Fruit fly (Drosophila melanogaster) whole organism, embryonic: ENCODE results near the gene DZIP1.

ENCODE experiments used
- Bdp1 ChIP-seq: fragments of 200-800 bp; sonication (Bioruptor generic); optimal IDR thresholded peaks from 3 replicates; lab custom pipeline; 2016; ENCODE audit warnings: missing biosample characterization, missing genetic modification characterization
- CG10462 ChIP-seq: fragments of 200-800 bp; sonication (Bioruptor generic); optimal IDR thresholded peaks from 2 replicates; lab custom pipeline; 2016; ENCODE audit warnings: missing biosample characterization, missing genetic modification characterization
- CG10979 ChIP-seq: fragments of 200-800 bp; sonication (Bioruptor generic); optimal IDR thresholded peaks from 2 replicates; lab custom pipeline; 2018; ENCODE audit warnings: missing biosample characterization, mild to moderate bottlenecking, missing genetic modification characterization, moderate library complexity
- CG11456 ChIP-seq: fragments of 200-800 bp; sonication (Bioruptor generic); IDR thresholded peaks from 3 replicates; pipeline ENCODE4 v1.3.6; 2022; ENCODE audit warnings: missing biosample characterization, missing genetic modification characterization
- CG12236 ChIP-seq: fragments of 200-800 bp; sonication (Bioruptor generic); optimal IDR thresholded peaks from 2 replicates; lab custom pipeline; 2016; ENCODE audit warnings: missing biosample characterization, missing genetic modification characterization
- CG12659 ChIP-seq: fragments of 200-800 bp; sonication (Bioruptor generic); optimal IDR thresholded peaks from 3 replicates; lab custom pipeline; 2017; ENCODE audit warnings: mild to moderate bottlenecking, missing biosample characterization, missing genetic modification reagents, missing genetic modification characterization
- CG12942 ChIP-seq: fragments of 200-800 bp; sonication (Bioruptor generic); optimal IDR thresholded peaks from 3 replicates; lab custom pipeline; 2016; ENCODE audit warnings: missing biosample characterization, missing genetic modification characterization
- CG13287 ChIP-seq: fragments of 200-800 bp; sonication (Bioruptor generic); IDR thresholded peaks from 2 replicates; pipeline ENCODE4 v1.3.6; 2022; ENCODE audit warnings: missing biosample characterization, missing genetic modification characterization; ENCODE audit not compliant: partially characterized antibody
- CG13296 ChIP-seq: fragments of 200-800 bp; sonication (Bioruptor generic); optimal IDR thresholded peaks from 3 replicates; lab custom pipeline; 2018; ENCODE audit warnings: missing biosample characterization, mild to moderate bottlenecking, missing genetic modification characterization
- CG2120 ChIP-seq: fragments of 200-800 bp; sonication (Bioruptor generic); optimal IDR thresholded peaks from 3 replicates; lab custom pipeline; 2016; ENCODE audit warnings: missing biosample characterization, missing genetic modification characterization
- CG31441 ChIP-seq: fragments of 200-800 bp; sonication (Bioruptor generic); IDR thresholded peaks from 2 replicates; pipeline ENCODE4 v1.3.6; 2022; ENCODE audit warnings: missing biosample characterization, missing genetic modification characterization
- CG3726 ChIP-seq: fragments of 200-800 bp; sonication (Bioruptor generic); IDR thresholded peaks from 3 replicates; pipeline ENCODE4, ENCODE4 v1.3.6; 2022; ENCODE audit warnings: missing biosample characterization, missing genetic modification characterization
- CG6272 ChIP-seq: fragments of 200-800 bp; sonication (Bioruptor generic); IDR thresholded peaks from 2 replicates; pipeline ENCODE4 v1.3.6; 2022; ENCODE audit warnings: missing biosample characterization, missing genetic modification characterization
- CG7928 ChIP-seq: fragments of 200-800 bp; sonication (Bioruptor generic); optimal IDR thresholded peaks from 2 replicates; lab custom pipeline; 2017; ENCODE audit warnings: missing biosample characterization, mild to moderate bottlenecking, missing genetic modification characterization
- CkIIα-i1 ChIP-seq: fragments of 200-800 bp; sonication (Bioruptor generic); IDR thresholded peaks from 2 replicates; pipeline ENCODE4 v1.3.6; 2022; ENCODE audit warnings: missing biosample characterization, missing genetic modification characterization
- Drgx ChIP-seq: fragments of 200-800 bp; sonication (Bioruptor generic); IDR thresholded peaks from 2 replicates; pipeline ENCODE4 v1.3.6; 2022; ENCODE audit warnings: missing biosample characterization, missing genetic modification characterization
- Eip74EF ChIP-seq, 2 experiments: fragments of 200-800 bp in 1 of 2; fragments of >200 bp in 1 of 2; sonication (Bioruptor generic) in 1 of 2; optimal IDR thresholded peaks; 2 replicates each; lab custom pipeline; 2017 to 2019; ENCODE audit warnings: missing biosample characterization in 2 of 2, missing genetic modification characterization in 2 of 2, mild to moderate bottlenecking in 1 of 2, moderate library complexity in 1 of 2
- Fer2 ChIP-seq: fragments of 200-800 bp; sonication (Bioruptor generic); optimal IDR thresholded peaks from 2 replicates; lab custom pipeline; 2018; ENCODE audit warnings: missing biosample characterization, mild to moderate bottlenecking, missing genetic modification characterization, moderate library complexity
- HLH4C ChIP-seq: fragments of 200-800 bp; sonication (Bioruptor generic); IDR thresholded peaks from 3 replicates; pipeline ENCODE4 v1.3.6; 2022; ENCODE audit warnings: missing biosample characterization, missing genetic modification characterization; ENCODE audit not compliant: partially characterized antibody
- HLH54F ChIP-seq: fragments of 200-800 bp; sonication (Bioruptor generic); optimal IDR thresholded peaks from 3 replicates; lab custom pipeline; 2016; ENCODE audit warnings: missing biosample characterization, missing genetic modification characterization
- Kr ChIP-seq: fragments of 200-800 bp; sonication (Bioruptor generic); optimal IDR thresholded peaks from 2 replicates; lab custom pipeline; 2017; ENCODE audit warnings: missing biosample characterization, mild to moderate bottlenecking, missing genetic modification characterization
- Mrtf ChIP-seq: fragments of 200-800 bp; sonication (Bioruptor generic); IDR thresholded peaks from 3 replicates; pipeline ENCODE4 v1.3.6; 2022; ENCODE audit warnings: missing biosample characterization, missing genetic modification characterization
- Poxn ChIP-seq: fragments of 200-800 bp; sonication (Bioruptor generic); IDR thresholded peaks from 2 replicates; pipeline ENCODE4 v1.3.6; 2022; ENCODE audit warnings: missing biosample characterization, missing genetic modification characterization
- Rfx ChIP-seq: fragments of 200-800 bp; sonication (Bioruptor generic); IDR thresholded peaks from 2 replicates; pipeline ENCODE4 v1.3.6; 2022; ENCODE audit warnings: missing biosample characterization, missing genetic modification characterization
- Usf ChIP-seq: fragments of 200-800 bp; sonication (Bioruptor generic); optimal IDR thresholded peaks from 2 replicates; lab custom pipeline; 2017; ENCODE audit warnings: missing genotype, missing biosample characterization, missing genetic modification characterization
- ara ChIP-seq: fragments of 200-800 bp; sonication (Bioruptor generic); IDR thresholded peaks from 2 replicates; pipeline ENCODE4 v1.3.6; 2022; ENCODE audit warnings: missing biosample characterization, missing genetic modification characterization
- bab2 ChIP-seq: fragments of 200-800 bp; sonication (Bioruptor generic); optimal IDR thresholded peaks from 2 replicates; lab custom pipeline; 2016; ENCODE audit warnings: missing biosample characterization, missing genetic modification characterization
- bsh ChIP-seq, 2 experiments: fragments of 200-800 bp; sonication (Bioruptor generic); optimal IDR thresholded peaks; 2 replicates each; lab custom pipeline; 2017 to 2018; ENCODE audit warnings: mild to moderate bottlenecking in 2 of 2, missing biosample characterization in 2 of 2, missing genetic modification characterization in 2 of 2, moderate library complexity in 1 of 2
- caup ChIP-seq: fragments of 200-800 bp; sonication (Bioruptor generic); optimal IDR thresholded peaks from 3 replicates; lab custom pipeline; 2017; ENCODE audit warnings: missing biosample characterization, mild to moderate bottlenecking, missing genetic modification characterization, moderate library complexity; ENCODE audit not compliant: severe bottlenecking
- chinmo ChIP-seq: fragments of 200-800 bp; sonication (Bioruptor generic); IDR thresholded peaks from 4 replicates; pipeline ENCODE4 v1.3.6; 2022; ENCODE audit warnings: missing biosample characterization, missing genetic modification characterization; ENCODE audit not compliant: partially characterized antibody
- chn ChIP-seq: fragments of 200-800 bp; sonication (Bioruptor generic); optimal IDR thresholded peaks from 2 replicates; lab custom pipeline; 2016; ENCODE audit warnings: missing biosample characterization, missing genetic modification characterization
- croc ChIP-seq: fragments of 200-800 bp; sonication (Bioruptor generic); conservative IDR thresholded peaks from 3 replicates; pipeline ENCODE4 v1.3.6; 2022; ENCODE audit warnings: missing biosample characterization, missing genetic modification characterization
- da ChIP-seq: fragments of 200-800 bp; sonication (Bioruptor generic); optimal IDR thresholded peaks from 2 replicates; lab custom pipeline; 2016; ENCODE audit warnings: missing biosample characterization, missing genetic modification characterization
- danr ChIP-seq: fragments of 200-800 bp; sonication (Bioruptor generic); IDR thresholded peaks from 2 replicates; pipeline ENCODE4 v1.3.6; 2022; ENCODE audit warnings: missing biosample characterization, missing genetic modification characterization
- fd3F ChIP-seq: fragments of 200-800 bp; sonication (Bioruptor generic); optimal IDR thresholded peaks from 2 replicates; lab custom pipeline; 2018; ENCODE audit warnings: missing biosample characterization, mild to moderate bottlenecking, missing genetic modification characterization, moderate library complexity
- gcm2 ChIP-seq: fragments of 200-800 bp; sonication (Bioruptor generic); optimal IDR thresholded peaks from 2 replicates; lab custom pipeline; 2016; ENCODE audit warnings: missing biosample characterization, missing genetic modification characterization
- insv ChIP-seq, 2 experiments: fragments of 200-800 bp; sonication (Bioruptor generic); optimal IDR thresholded peaks; 3 replicates each; lab custom pipeline; 2016 to 2018; ENCODE audit warnings: missing biosample characterization in 2 of 2, missing genetic modification characterization in 2 of 2
- kay ChIP-seq: fragments of 200-800 bp; sonication (Bioruptor generic); optimal IDR thresholded peaks from 2 replicates; lab custom pipeline; 2016; ENCODE audit warnings: missing biosample characterization, missing genetic modification characterization
- knrl ChIP-seq: fragments of 200-800 bp; sonication (Bioruptor generic); IDR thresholded peaks from 3 replicates; pipeline ENCODE4 v1.3.6; 2022; ENCODE audit warnings: missing biosample characterization, missing genetic modification characterization; ENCODE audit not compliant: partially characterized antibody
- lmd ChIP-seq: fragments of 200-800 bp; sonication (Bioruptor generic); IDR thresholded peaks from 2 replicates; pipeline ENCODE4 v1.3.6; 2022; ENCODE audit warnings: missing biosample characterization, missing genetic modification characterization
- nom ChIP-seq: fragments of 200-800 bp; sonication (Bioruptor generic); optimal IDR thresholded peaks from 2 replicates; lab custom pipeline; 2017; ENCODE audit warnings: missing biosample characterization, missing genetic modification characterization, mild to moderate bottlenecking, moderate library complexity, missing genetic modification reagents
- p53 ChIP-seq: fragments of 200-800 bp; sonication (Bioruptor generic); optimal IDR thresholded peaks from 2 replicates; lab custom pipeline; 2016; ENCODE audit warnings: missing biosample characterization, missing genetic modification characterization
- pnt ChIP-seq: fragments of 200-800 bp; sonication (Bioruptor generic); optimal IDR thresholded peaks from 3 replicates; lab custom pipeline; 2016; ENCODE audit warnings: missing biosample characterization, missing genetic modification characterization
- repo ChIP-seq: fragments of 200-800 bp; sonication (Bioruptor generic); optimal IDR thresholded peaks from 2 replicates; lab custom pipeline; 2016; ENCODE audit warnings: missing biosample characterization, missing genetic modification characterization
- sima ChIP-seq: fragments of 200-800 bp; sonication (Bioruptor generic); optimal IDR thresholded peaks from 2 replicates; lab custom pipeline; 2016; ENCODE audit warnings: missing biosample characterization, missing genetic modification characterization
- stc ChIP-seq: fragments of 200-800 bp; sonication (Bioruptor generic); IDR thresholded peaks from 2 replicates; pipeline ENCODE4 v1.3.6; 2022; ENCODE audit warnings: missing biosample characterization, missing genetic modification characterization
- tup ChIP-seq: fragments of 200-800 bp; sonication (Bioruptor generic); optimal IDR thresholded peaks from 2 replicates; lab custom pipeline; 2016; ENCODE audit warnings: missing biosample characterization, mild to moderate bottlenecking, missing genetic modification characterization, moderate library complexity
- tx ChIP-seq: fragments of 200-800 bp; sonication (Bioruptor generic); optimal IDR thresholded peaks from 2 replicates; lab custom pipeline; 2016; ENCODE audit warnings: missing biosample characterization, missing genetic modification characterization
- vnd ChIP-seq: fragments of 200-800 bp; sonication (Bioruptor generic); IDR thresholded peaks from 3 replicates; pipeline ENCODE4 v1.3.6; 2022; ENCODE audit warnings: missing biosample characterization, missing genetic modification characterization; ENCODE audit not compliant: partially characterized antibody
- wdn ChIP-seq: fragments of 200-800 bp; sonication (Bioruptor generic); IDR thresholded peaks from 2 replicates; pipeline ENCODE4 v1.3.6; 2022; ENCODE audit warnings: missing biosample characterization, missing genetic modification characterization
- zfh2 ChIP-seq: fragments of 200-800 bp; sonication (Bioruptor generic); optimal IDR thresholded peaks from 2 replicates; lab custom pipeline; 2016; ENCODE audit warnings: missing biosample characterization, missing genetic modification characterization

DZIP1 gene

dm6 chr3R:24567427-24567771 lies 52.3 kb downstream of the DZIP1 start (continued):
- TF ChIP-seq zfh2 (GFP tag; lab: Kevin White, UChicago) (peak; percentile 91), p53 (GFP tag; lab: Kevin White, UChicago) (peak; percentile 79), ara (GFP tag; lab: Robert Waterston, UW) (peak; percentile 84), tx (GFP tag; lab: Kevin White, UChicago) (peak; percentile 87), repo (GFP tag; lab: Kevin White, UChicago) (peak; percentile 76), Rfx (peak; percentile 93), Usf (GFP tag; lab: Kevin White, UChicago) (peak; percentile 50), pnt (peak; percentile 91), CG10462 (GFP tag; lab: Kevin White, UChicago) (peak; percentile 63), Mrtf (GFP tag; lab: Robert Waterston, UW) (peak; percentile 85; the same call in 2 of the 3 replicates), kay (GFP tag; lab: Kevin White, UChicago) (peak; percentile 67), gcm2 (GFP tag; lab: Kevin White, UChicago) (peak; percentile 83), Kr (no peak), bsh (GFP tag; optimal IDR thresholded peaks at IDR 0.05; lab: Kevin White, UChicago) (peak; percentile 6 to 89), CG31441 (GFP tag; lab: Robert Waterston, UW) (peak; percentile 88), HLH54F (GFP tag; lab: Kevin White, UChicago) (peak; percentile 85), chinmo (peak; percentile 67; the same call in 1 of the 4 replicates), CG13296 (GFP tag; lab: Kevin White, UChicago) (peak; percentile 78), danr (GFP tag; lab: Robert Waterston, UW) (peak; percentile 72; the same call in 1 of the 2 replicates), CG7928 (GFP tag; lab: Kevin White, UChicago) (peak; percentile 65), CG2120 (peak; percentile 92), Poxn (GFP tag; lab: Robert Waterston, UW) (no peak; the same call in none of the 2 replicates), CG12659 (peak; percentile 83), CG11456 (peak; percentile 90), CG12236 (peak; percentile 78), CG6272 (GFP tag; lab: Robert Waterston, UW) (no peak; the same call in 1 of the 2 replicates), bab2 (peak; percentile 93), fd3F (GFP tag; lab: Kevin White, UChicago) (peak; percentile 75), lmd (GFP tag; lab: Robert Waterston, UW) (peak; percentile 90), nom (no peak), Bdp1 (GFP tag; lab: Kevin White, UChicago) (peak; percentile 70), HLH4C (GFP tag; lab: Robert Waterston, UW) (no peak), CG10979 (tag; lab: Kevin White, UChicago) (peak; percentile 76), wdn (GFP tag; lab: Robert Waterston, UW) (peak; percentile 78), croc (GFP tag; lab: Robert Waterston, UW) (peak; percentile 62), caup (GFP tag; lab: Kevin White, UChicago) (peak; percentile 87), Drgx (GFP tag; lab: Robert Waterston, UW) (peak; percentile 85), CG12942 (GFP tag; lab: Kevin White, UChicago) (peak; percentile 81), da (GFP tag; lab: Kevin White, UChicago) (peak; percentile 68), CkIIα-i1 (GFP tag; lab: Robert Waterston, UW) (peak; percentile 57; the same call in 1 of the 2 replicates), vnd (GFP tag; lab: Robert Waterston, UW) (no peak), insv (GFP tag; optimal IDR thresholded peaks at IDR 0.05; lab: Kevin White, UChicago) (no peak), tup (peak; percentile 69), stc (GFP tag; lab: Robert Waterston, UW) (peak; percentile 87), CG3726 (GFP tag; lab: Robert Waterston, UW) (no peak), CG13287 (no peak), sima (GFP tag; lab: Kevin White, UChicago) (peak; percentile 45), Eip74EF (GFP tag; optimal IDR thresholded peaks at IDR 0.05; lab: Kevin White, UChicago) (peak in 1 of 2 experiments; percentile 84), Fer2 (peak; percentile 73), chn (GFP tag; lab: Kevin White, UChicago) (peak; percentile 87), knrl (GFP tag; lab: Robert Waterston, UW) (no peak)
